Worm (Caenorhabditis elegans): Measurements from ENCODE around the gene ZC404.2.

DNA sequence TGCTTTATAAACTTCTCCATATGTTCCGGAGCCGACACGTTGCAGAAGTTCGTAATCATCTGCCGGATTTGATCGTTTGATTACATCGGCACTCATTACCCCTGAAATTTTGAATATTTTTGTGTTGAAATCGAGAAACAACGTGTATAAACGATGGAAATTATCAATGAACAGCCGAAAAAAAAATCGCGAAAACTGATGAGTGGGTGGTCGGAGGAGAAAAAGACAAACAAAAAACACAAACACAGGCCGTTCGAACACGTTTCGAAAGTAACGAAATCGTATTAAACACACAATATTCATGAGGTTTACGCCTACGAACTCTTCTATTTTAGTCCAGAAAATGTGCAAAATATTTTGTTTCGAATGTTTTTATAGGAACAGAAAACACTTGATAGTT lies 4.8 kb downstream of the ZC404.2 start, which contains the start of gene gck-2:
- TF ChIP-seq unc-62 (GFP tag; optimal IDR thresholded peaks at IDR 0.05): no peak
- TF ChIP-seq snpc-4 (tag; optimal IDR thresholded peaks at IDR 0.05): no peak
- TF ChIP-seq elt-3 (tag; optimal IDR thresholded peaks at IDR 0.05): no peak
